Worm (Caenorhabditis elegans): ENCODE data around the gene arrd-6.

Gene arrd-6

ce11 chrII:11157660-11158059 is 15.1 kb downstream of the arrd-6 start (continued):
- peak; percentile 84 for TF ChIP-seq hmg-1.1 (GFP tag; IDR thresholded peaks at IDR 0.05)
- TF ChIP-seq nhr-42 (GFP tag; IDR thresholded peaks at IDR 0.05), result peak; percentile 74
- no peak for TF ChIP-seq nhr-25 (tag; optimal IDR thresholded peaks at IDR 0.05; ENCODE audit: borderline replicate concordance, insufficient read depth)
- peak; percentile 38 for TF ChIP-seq dve-1 (tag; optimal IDR thresholded peaks at IDR 0.05; ENCODE audit: insufficient read depth)
- 0 out of 2 replicates have a peak, but pooled peaks have one; percentile 57 for TF ChIP-seq ctbp-1 (GFP tag; IDR thresholded peaks at IDR 0.05)
- TF ChIP-seq unc-130 (GFP tag; optimal IDR thresholded peaks at IDR 0.05), result peak; percentile 14
- TF ChIP-seq ZK337.2 (GFP tag; IDR thresholded peaks at IDR 0.05), result peak; percentile 50; the same call in 1 of the 2 replicates
- TF ChIP-seq mxl-2 (GFP tag; conservative IDR thresholded peaks at IDR 0.05), result peak; percentile 72; the same call in 1 of the 2 replicates
- no peak for TF ChIP-seq ceh-82 (tag; optimal IDR thresholded peaks at IDR 0.05)
- TF ChIP-seq Y48G9A.11 (GFP tag; IDR thresholded peaks at IDR 0.05), result peak; percentile 65; the same call in 1 of the 2 replicates
- TF ChIP-seq daf-19 (GFP tag; conservative IDR thresholded peaks at IDR 0.05), result peak; percentile 77
- peak; percentile 70 for TF ChIP-seq mes-2 (tag; optimal IDR thresholded peaks at IDR 0.05; ENCODE audit: poor library complexity, severe bottlenecking)
- no peak for TF ChIP-seq jun-1 (tag; optimal IDR thresholded peaks at IDR 0.05)
- TF ChIP-seq nhr-41 (GFP tag; IDR thresholded peaks at IDR 0.05), result no peak
- TF ChIP-seq rbr-2 (tag; optimal IDR thresholded peaks at IDR 0.05), result peak; percentile 56
- no peak for TF ChIP-seq zip-11 (GFP tag; IDR thresholded peaks at IDR 0.05)
- TF ChIP-seq spr-1 (tag; optimal IDR thresholded peaks at IDR 0.05), result no peak
- TF ChIP-seq lin-38 (GFP tag; IDR thresholded peaks at IDR 0.05), result peak; percentile 83
- TF ChIP-seq nhr-10 (tag; optimal IDR thresholded peaks at IDR 0.05), result no peak
- TF ChIP-seq nhr-28 (tag; optimal IDR thresholded peaks at IDR 0.05), result peak; percentile 34
- no peak for TF ChIP-seq aha-1 (tag)
- peak; percentile 4 for TF ChIP-seq Y5F2A.4 (GFP tag; optimal IDR thresholded peaks at IDR 0.05)
- TF ChIP-seq T20F7.1 (GFP tag; optimal IDR thresholded peaks at IDR 0.05), result peak; percentile 3
- peak; percentile 60 for TF ChIP-seq php-3 (GFP tag; IDR thresholded peaks at IDR 0.05)
- no peak for TF ChIP-seq cey-2 (tag; optimal IDR thresholded peaks at IDR 0.05; ENCODE audit: borderline replicate concordance, insufficient read depth)
- no peak for TF ChIP-seq lir-3 (tag; optimal IDR thresholded peaks at IDR 0.05)
- TF ChIP-seq lin-15B (tag; optimal IDR thresholded peaks at IDR 0.05), result no peak
- no peak for TF ChIP-seq unc-39 (tag; optimal IDR thresholded peaks at IDR 0.05)
- TF ChIP-seq mxl-3 (GFP tag; optimal IDR thresholded peaks at IDR 0.05), result no peak
- peak; percentile 80 for TF ChIP-seq vab-7 (GFP tag; IDR thresholded peaks at IDR 0.05)
- TF ChIP-seq Y105C5A.15 (GFP tag; IDR thresholded peaks at IDR 0.05), result peak; percentile 85
- no peak for TF ChIP-seq ces-1 (GFP tag; optimal IDR thresholded peaks at IDR 0.05)
- no peak for TF ChIP-seq Y75B8A.6 (GFP tag; IDR thresholded peaks at IDR 0.05)
- no peak; the same call in 1 of the 2 replicates for TF ChIP-seq set-16 (GFP tag; IDR thresholded peaks at IDR 0.05)
- no peak for TF ChIP-seq nhr-6 (tag; optimal IDR thresholded peaks at IDR 0.05)
- TF ChIP-seq ceh-28 (tag; optimal IDR thresholded peaks at IDR 0.05), result no peak
- TF ChIP-seq tag-97 (GFP tag; IDR thresholded peaks at IDR 0.05), result no peak
- TF ChIP-seq nhr-102 (tag; optimal IDR thresholded peaks at IDR 0.05), result peak; percentile 16
- peak; percentile 30 for TF ChIP-seq lin-13 (GFP tag; optimal IDR thresholded peaks at IDR 0.05)
- TF ChIP-seq mep-1 (tag; optimal IDR thresholded peaks at IDR 0.05), result peak; percentile 72
- 0 out of 4 replicates have a peak, but pooled peaks of 1 of the 2 experiments have one; percentile 52 for TF ChIP-seq madf-5 (GFP tag; IDR thresholded peaks at IDR 0.05)
- no peak for TF ChIP-seq F49E8.2 (tag; optimal IDR thresholded peaks at IDR 0.05; ENCODE audit: borderline replicate concordance)
- TF ChIP-seq nhr-111 (GFP tag; optimal IDR thresholded peaks at IDR 0.05), result no peak
- no peak for TF ChIP-seq ceh-62 (tag; optimal IDR thresholded peaks at IDR 0.05)
- peak; percentile 72; the same call in 1 of the 2 replicates for TF ChIP-seq pha-4 (GFP tag; IDR thresholded peaks at IDR 0.05)
- TF ChIP-seq pha-4 (tag; optimal IDR thresholded peaks at IDR 0.05), result no peak
- TF ChIP-seq saeg-2 (GFP tag; IDR thresholded peaks at IDR 0.05), result 0 out of 2 replicates have a peak, but pooled peaks have one; percentile 53
- peak in 1 of 2 experiments; percentile 77 for TF ChIP-seq unc-62 (GFP tag; optimal IDR thresholded peaks at IDR 0.05 in 1 of 2)
- no peak for TF ChIP-seq unc-62 (tag; optimal IDR thresholded peaks at IDR 0.05)
- TF ChIP-seq dpl-1 (GFP tag; optimal IDR thresholded peaks at IDR 0.05), result peak; percentile 20
- peak; percentile 29 for TF ChIP-seq hlh-30 (tag; optimal IDR thresholded peaks at IDR 0.05; ENCODE audit: insufficient read depth)
